Worm (Caenorhabditis elegans) whole organism, L4 larva: ENCODE measurements around the gene fbxb-118.

ENCODE experiments used
- ama-1 ChIP-seq: fragments of 150-350 bp; optimal IDR thresholded peaks from 2 replicates; lab custom pipeline; 2014; ENCODE audit warnings: inconsistent platforms, mixed read lengths
- lin-15B ChIP-seq: fragments of 150-350 bp; sonication (generic microtip); optimal IDR thresholded peaks from 3 replicates; lab custom pipeline; 2014; ENCODE audit warnings: missing biosample characterization, missing genetic modification characterization

- no peak for TF ChIP-seq ama-1 (lab: Kevin White, UChicago)
- TF ChIP-seq lin-15B = no peak
Observed at ce11 chrII:4089183-4089582, 25.3 kb upstream of the fbxb-118 start.
